Worm (Caenorhabditis elegans) whole organism, early embryonic: ENCODE results near the gene mom-1.

ENCODE experiments used
- F13C5.2 ChIP-seq: sonication (generic microtip); optimal IDR thresholded peaks from 2 replicates; lab custom pipeline; 2017; ENCODE audit warnings: mild to moderate bottlenecking, missing genetic modification characterization, inconsistent platforms, missing compliant biosample characterization
- ama-1 ChIP-seq: fragments of 150-350 bp; optimal IDR thresholded peaks from 2 replicates; lab custom pipeline; 2014

DNA sequence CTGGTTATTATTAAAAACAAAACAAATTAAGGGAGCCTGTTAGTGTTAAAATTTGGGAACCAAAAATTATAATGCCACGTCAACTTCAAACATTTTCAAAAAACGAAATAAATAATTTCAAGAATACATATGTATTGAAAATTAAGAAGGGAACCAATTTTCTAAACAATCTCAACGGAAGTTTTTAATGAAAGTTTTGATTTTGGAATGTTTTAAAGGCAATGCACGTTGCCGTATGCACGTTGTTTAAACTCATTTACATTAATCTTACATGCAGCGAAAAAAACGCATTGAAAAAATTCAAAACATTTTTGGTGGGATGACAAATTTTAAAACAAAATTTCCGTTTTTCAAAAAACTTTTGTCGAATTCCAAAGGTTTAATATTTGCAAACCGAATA, 19.1 kb upstream of the mom-1 start:
- TF ChIP-seq F13C5.2 (tag; lab: Kevin White, UChicago) (no peak), ama-1 (no peak)
